Worm (Caenorhabditis elegans) whole organism, L1 larva: ENCODE measurements around the gene C06A12.19.

ENCODE experiments used
- alr-1 ChIP-seq: fragments of 200-800 bp; sonication (Bioruptor generic); optimal IDR thresholded peaks from 2 replicates; lab custom pipeline; 2018; ENCODE audit warnings: borderline replicate concordance, mild to moderate bottlenecking, missing genetic modification characterization, missing compliant biosample characterization
- ceh-8 ChIP-seq: fragments of 200-800 bp; sonication (Bioruptor generic); optimal IDR thresholded peaks from 2 replicates; lab custom pipeline; 2018; ENCODE audit warnings: mild to moderate bottlenecking, missing genetic modification characterization, moderate library complexity, missing compliant biosample characterization
- hlh-17 ChIP-seq: fragments of 200-800 bp; sonication (Bioruptor generic); optimal IDR thresholded peaks from 2 replicates; lab custom pipeline; 2018; ENCODE audit warnings: missing genetic modification characterization, mild to moderate bottlenecking, missing compliant biosample characterization, moderate library complexity, borderline replicate concordance
- lin-13 ChIP-seq: fragments of 150-350 bp; optimal IDR thresholded peaks from 2 replicates; lab custom pipeline; 2014; ENCODE audit warnings: missing biosample characterization, missing genetic modification reagents, missing genetic modification characterization
- lin-15B ChIP-seq: fragments of 150-350 bp; sonication (generic microtip); optimal IDR thresholded peaks from 3 replicates; lab custom pipeline; 2014; ENCODE audit warnings: missing biosample characterization, missing genetic modification characterization
- nhr-237 ChIP-seq: fragments of 150-350 bp; optimal IDR thresholded peaks from 2 replicates; lab custom pipeline; 2014; ENCODE audit warnings: missing biosample characterization, missing genetic modification characterization
- nhr-90 ChIP-seq: sonication (generic microtip); optimal IDR thresholded peaks from 2 replicates; lab custom pipeline; 2016; ENCODE audit warnings: mild to moderate bottlenecking, missing genetic modification characterization, missing compliant biosample characterization; ENCODE audit not compliant: poor library complexity
- pqm-1 ChIP-seq: sonication (generic microtip); optimal IDR thresholded peaks from 3 replicates; lab custom pipeline; 2017; ENCODE audit warnings: missing biosample characterization, missing genetic modification characterization
- snpc-4 ChIP-seq: fragments of 150-350 bp; optimal IDR thresholded peaks from 2 replicates; lab custom pipeline; 2014; ENCODE audit warnings: missing biosample characterization, missing genetic modification characterization
- tbx-2 ChIP-seq: sonication (generic microtip); optimal IDR thresholded peaks from 2 replicates; lab custom pipeline; 2016; ENCODE audit warnings: missing genetic modification characterization, missing compliant biosample characterization
- unc-30 ChIP-seq: sonication (generic microtip); optimal IDR thresholded peaks from 2 replicates; lab custom pipeline; 2017; ENCODE audit warnings: missing biosample characterization, missing genetic modification characterization
- zag-1 ChIP-seq: fragments of 150-350 bp; optimal IDR thresholded peaks from 2 replicates; lab custom pipeline; 2014; ENCODE audit warnings: missing biosample characterization, missing genetic modification characterization
- ztf-11 ChIP-seq, 2 experiments: sonication (generic microtip); optimal IDR thresholded peaks; 2 replicates each; lab custom pipeline; 2016 to 2017; ENCODE audit warnings: missing genetic modification characterization in 2 of 2, missing biosample characterization in 1 of 2, missing compliant biosample characterization in 1 of 2

- TF ChIP-seq zag-1 (tag; lab: Kevin White, UChicago) (no peak), lin-13 (GFP tag; lab: Kevin White, UChicago) (no peak), ceh-8 (GFP tag; lab: Kevin White, UChicago) (no peak), alr-1 (tag; lab: Kevin White, UChicago) (no peak), nhr-90 (no peak), tbx-2 (tag; lab: Kevin White, UChicago) (no peak), unc-30 (tag; lab: Kevin White, UChicago) (no peak), ztf-11 (tag; optimal IDR thresholded peaks at IDR 0.05; lab: Kevin White, UChicago) (no peak), snpc-4 (tag; lab: Kevin White, UChicago) (no peak), nhr-237 (tag; lab: Kevin White, UChicago) (no peak), lin-15B (tag; lab: Kevin White, UChicago) (no peak), hlh-17 (GFP tag; lab: Kevin White, UChicago) (no peak), pqm-1 (no peak)
Observed at ce11 chrIV:17465886-17466285, 26.0 kb upstream of the C06A12.19 start, which contains the start of gene F11E6.6.
